Worm (Caenorhabditis elegans) whole organism, L1 larva: ENCODE results near the gene spr-3.

Experiments used
- C04F5.9 ChIP-seq: sonication (generic microtip); optimal IDR thresholded peaks from 2 replicates; lab custom pipeline; 2016; ENCODE audit warnings: missing genetic modification characterization, missing compliant biosample characterization
- C34B4.2 ChIP-seq: sonication (generic microtip); optimal IDR thresholded peaks from 2 replicates; lab custom pipeline; 2017; ENCODE audit warnings: mild to moderate bottlenecking, missing genetic modification characterization, missing compliant biosample characterization
- F16B12.6 ChIP-seq: fragments of 150-350 bp; optimal IDR thresholded peaks from 2 replicates; lab custom pipeline; 2014; ENCODE audit warnings: missing biosample characterization, missing genetic modification characterization
- alr-1 ChIP-seq: fragments of 200-800 bp; sonication (Bioruptor generic); optimal IDR thresholded peaks from 2 replicates; lab custom pipeline; 2018; ENCODE audit warnings: borderline replicate concordance, mild to moderate bottlenecking, missing genetic modification characterization, missing compliant biosample characterization
- blmp-1 ChIP-seq: fragments of 150-350 bp; optimal IDR thresholded peaks from 2 replicates; lab custom pipeline; 2014; ENCODE audit warnings: missing biosample characterization, missing genetic modification characterization
- ceh-63 ChIP-seq: fragments of 200-800 bp; sonication (Bioruptor generic); optimal IDR thresholded peaks from 2 replicates; lab custom pipeline; 2018; ENCODE audit warnings: mild to moderate bottlenecking, missing genetic modification characterization, missing compliant biosample characterization
- ceh-90 ChIP-seq: sonication (generic microtip); optimal IDR thresholded peaks from 2 replicates; lab custom pipeline; 2016; ENCODE audit warnings: missing genetic modification characterization, missing compliant biosample characterization
- dpl-1 ChIP-seq, 3 experiments: fragments of 150-350 bp in 2 of 3; sonication (generic microtip) in 1 of 3; optimal IDR thresholded peaks; 2 replicates each; lab custom pipeline; 2014 to 2017; ENCODE audit warnings: missing biosample characterization in 3 of 3, missing genetic modification characterization in 3 of 3, missing genetic modification reagents in 3 of 3
- dsc-1 ChIP-seq: sonication (generic microtip); optimal IDR thresholded peaks from 2 replicates; lab custom pipeline; 2016; ENCODE audit warnings: mild to moderate bottlenecking, missing genetic modification characterization, missing compliant biosample characterization
- efl-1 ChIP-seq, 4 experiments: fragments of 150-350 bp; optimal IDR thresholded peaks in 3 of 4; peaks in 1 of 4; 1 replicate in 1 of 4; 2 replicates in 3 of 4; lab custom pipeline; 2014; ENCODE audit warnings: missing biosample characterization in 2 of 4, missing genetic modification characterization in 2 of 4, missing genetic modification reagents in 2 of 4
- egl-27 ChIP-seq, 2 experiments: fragments of 150-350 bp in 1 of 2; sonication (generic microtip); optimal IDR thresholded peaks; 3 replicates each; lab custom pipeline; 2017 to 2018; ENCODE audit warnings: missing biosample characterization in 2 of 2, missing genetic modification characterization in 2 of 2, missing genetic modification reagents in 2 of 2
- elt-2 ChIP-seq: sonication (generic microtip); optimal IDR thresholded peaks from 2 replicates; lab custom pipeline; 2016; ENCODE audit warnings: missing genetic modification characterization, mild to moderate bottlenecking, inconsistent platforms, missing compliant biosample characterization, missing genetic modification reagents
- elt-3 ChIP-seq, 6 experiments: fragments of 150-350 bp in 1 of 6; sonication (generic microtip); optimal IDR thresholded peaks; 2 replicates each; lab custom pipeline; 2017 to 2018; ENCODE audit warnings: missing biosample characterization in 6 of 6, missing genetic modification characterization in 6 of 6, inconsistent platforms in 1 of 6
- fkh-10 ChIP-seq: sonication (generic microtip); optimal IDR thresholded peaks from 2 replicates; lab custom pipeline; 2017; ENCODE audit warnings: missing biosample characterization, missing genetic modification reagents, missing genetic modification characterization
- fos-1 ChIP-seq: fragments of 150-350 bp; optimal IDR thresholded peaks from 2 replicates; lab custom pipeline; 2014; ENCODE audit warnings: missing biosample characterization, missing genetic modification characterization
- grh-1 ChIP-seq: fragments of 200-800 bp; sonication (Bioruptor generic); IDR thresholded peaks from 2 replicates; pipeline ENCODE4 v1.3.6; 2022; ENCODE audit warnings: missing genetic modification reagents, missing genetic modification characterization, missing compliant biosample characterization
- hpl-2 ChIP-seq: fragments of 150-350 bp; optimal IDR thresholded peaks from 2 replicates; lab custom pipeline; 2014; ENCODE audit warnings: missing biosample characterization, missing genetic modification reagents, missing genetic modification characterization
- irx-1 ChIP-seq: sonication (generic microtip); optimal IDR thresholded peaks from 2 replicates; lab custom pipeline; 2016; ENCODE audit warnings: missing genetic modification characterization, missing compliant biosample characterization
- jun-1 ChIP-seq: fragments of 150-350 bp; optimal IDR thresholded peaks from 2 replicates; lab custom pipeline; 2014; ENCODE audit warnings: missing biosample characterization, missing genetic modification reagents, missing genetic modification characterization
- lin-35 ChIP-seq, 2 experiments: fragments of 150-350 bp; optimal IDR thresholded peaks; 2 replicates each; lab custom pipeline; 2014; ENCODE audit warnings: missing biosample characterization in 2 of 2, missing genetic modification characterization in 2 of 2, missing genetic modification reagents in 2 of 2
- lsy-2 ChIP-seq, 2 experiments: fragments of 150-350 bp; optimal IDR thresholded peaks; 2 replicates each; lab custom pipeline; 2014; ENCODE audit warnings: missing biosample characterization in 2 of 2, missing genetic modification characterization in 2 of 2
- nhr-19 ChIP-seq: fragments of 200-800 bp; sonication (Bioruptor generic); conservative IDR thresholded peaks from 2 replicates; pipeline ENCODE4 v1.3.6; 2022; ENCODE audit warnings: missing genetic modification characterization, missing compliant biosample characterization
- nhr-20 ChIP-seq: sonication (generic microtip); optimal IDR thresholded peaks from 2 replicates; lab custom pipeline; 2016; ENCODE audit warnings: mild to moderate bottlenecking, missing genetic modification characterization, missing compliant biosample characterization
- nhr-28 ChIP-seq: fragments of 150-350 bp; optimal IDR thresholded peaks from 2 replicates; lab custom pipeline; 2014; ENCODE audit warnings: missing biosample characterization, missing genetic modification characterization
- nhr-85 ChIP-seq: sonication (generic microtip); peaks from one replicate; lab custom pipeline; 2016; ENCODE audit warnings: missing genetic modification characterization, inconsistent platforms, missing compliant biosample characterization
- pax-3 ChIP-seq: fragments of 200-800 bp; sonication (Bioruptor generic); optimal IDR thresholded peaks from 2 replicates; lab custom pipeline; 2018; ENCODE audit warnings: mild to moderate bottlenecking, missing genetic modification characterization, moderate library complexity, missing compliant biosample characterization
- skn-1 ChIP-seq: fragments of 150-350 bp; optimal IDR thresholded peaks from 2 replicates; lab custom pipeline; 2014; ENCODE audit warnings: missing biosample characterization, missing genetic modification characterization
- snpc-4 ChIP-seq: fragments of 150-350 bp; optimal IDR thresholded peaks from 2 replicates; lab custom pipeline; 2014; ENCODE audit warnings: missing biosample characterization, missing genetic modification characterization
- sox-4 ChIP-seq: sonication (generic microtip); optimal IDR thresholded peaks from 2 replicates; lab custom pipeline; 2016; ENCODE audit warnings: missing genetic modification characterization, missing compliant biosample characterization
- sptf-1 ChIP-seq: fragments of 150-350 bp; optimal IDR thresholded peaks from 2 replicates; lab custom pipeline; 2014; ENCODE audit warnings: missing biosample characterization, missing genetic modification characterization
- tbx-2 ChIP-seq: sonication (generic microtip); optimal IDR thresholded peaks from 2 replicates; lab custom pipeline; 2016; ENCODE audit warnings: missing genetic modification characterization, missing compliant biosample characterization
- tlp-1 ChIP-seq: fragments of 150-350 bp; optimal IDR thresholded peaks from 2 replicates; lab custom pipeline; 2014; ENCODE audit warnings: missing biosample characterization, missing genetic modification characterization
- unc-62 ChIP-seq: fragments of 150-350 bp; optimal IDR thresholded peaks from 2 replicates; lab custom pipeline; 2014; ENCODE audit warnings: missing biosample characterization, missing genetic modification reagents, missing genetic modification characterization
- unc-98 ChIP-seq: fragments of 200-800 bp; sonication (Bioruptor generic); IDR thresholded peaks from 2 replicates; pipeline ENCODE4 v1.3.6; 2022; ENCODE audit warnings: missing genetic modification characterization, missing compliant biosample characterization
- xbp-1 ChIP-seq: sonication (generic microtip); optimal IDR thresholded peaks from 2 replicates; lab custom pipeline; 2016; ENCODE audit warnings: missing genetic modification characterization, missing compliant biosample characterization
- zag-1 ChIP-seq: fragments of 150-350 bp; optimal IDR thresholded peaks from 2 replicates; lab custom pipeline; 2014; ENCODE audit warnings: missing biosample characterization, missing genetic modification characterization
- ztf-11 ChIP-seq, 2 experiments: sonication (generic microtip); optimal IDR thresholded peaks; 2 replicates each; lab custom pipeline; 2016 to 2017; ENCODE audit warnings: missing genetic modification characterization in 2 of 2, missing biosample characterization in 1 of 2, missing compliant biosample characterization in 1 of 2

The spr-3 gene

DNA sequence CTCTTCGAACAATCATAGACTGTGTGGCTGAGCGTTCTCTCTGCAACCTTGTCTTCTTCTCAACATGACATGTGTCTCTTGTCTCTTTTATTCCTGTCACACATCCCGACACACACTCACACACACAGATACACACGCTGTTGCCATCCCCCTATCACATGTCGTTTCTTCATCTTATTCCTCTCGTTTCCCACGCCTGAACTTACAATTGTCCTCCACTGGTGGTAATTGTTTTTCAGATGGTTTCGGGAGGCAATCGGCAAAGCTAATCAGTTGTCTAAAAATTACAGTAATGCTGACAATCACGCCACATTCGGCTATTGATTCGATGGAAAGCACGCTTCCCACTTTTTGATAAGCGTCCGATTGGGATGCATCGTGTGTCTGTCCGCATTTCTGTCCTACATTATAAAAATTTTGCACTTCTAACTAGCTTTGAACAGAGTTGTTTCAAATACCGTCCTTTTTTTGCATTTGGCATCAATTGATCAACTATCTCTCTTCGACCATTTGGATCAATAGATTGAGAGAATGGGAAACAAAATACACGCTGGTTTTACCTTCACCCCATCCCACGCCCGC is 18.4 kb downstream of the spr-3 start, which contains the start of gene nhr-35 (continued):
- TF ChIP-seq blmp-1 (tag; lab: Kevin White, UChicago) (peak; percentile 66), dsc-1 (tag; lab: Kevin White, UChicago) (no peak), sptf-1 (tag; lab: Kevin White, UChicago) (no peak), jun-1 (tag; lab: Kevin White, UChicago) (peak; percentile 72), lin-35 (GFP tag; optimal IDR thresholded peaks at IDR 0.05; lab: Kevin White, UChicago) (peak in 1 of 2 experiments; percentile 82), nhr-20 (peak; percentile 97), tlp-1 (tag; lab: Kevin White, UChicago) (no peak), irx-1 (tag; lab: Kevin White, UChicago) (peak; percentile 50), C34B4.2 (no peak), unc-98 (GFP tag; lab: Robert Waterston, UW) (no peak), nhr-85 (tag; lab: Kevin White, UChicago) (peak; percentile 92), hpl-2 (GFP tag; lab: Kevin White, UChicago) (no peak), F16B12.6 (tag; lab: Kevin White, UChicago) (no peak), alr-1 (no peak), ztf-11 (tag; optimal IDR thresholded peaks at IDR 0.05; lab: Kevin White, UChicago) (no peak), nhr-19 (GFP tag; lab: Robert Waterston, UW) (peak; percentile 75), efl-1 (optimal IDR thresholded peaks at IDR 0.05; lab: Kevin White, UChicago) (peak in 1 of 2 experiments; percentile 15), efl-1 (GFP tag; optimal IDR thresholded peaks at IDR 0.05 in 1 of 2; lab: Kevin White, UChicago) (peak; percentile 11 to 55), elt-2 (tag; lab: Kevin White, UChicago) (peak; percentile 85), ceh-63 (GFP tag; lab: Kevin White, UChicago) (no peak), sox-4 (no peak), pax-3 (tag; lab: Kevin White, UChicago) (no peak), unc-62 (no peak), elt-3 (tag; optimal IDR thresholded peaks at IDR 0.05; lab: Kevin White, UChicago) (peak in 5 of 6 experiments; percentile 27 to 84 (median 74)), ceh-90 (tag; lab: Kevin White, UChicago) (no peak), nhr-28 (no peak), zag-1 (tag; lab: Kevin White, UChicago) (no peak), skn-1 (no peak), C04F5.9 (tag; lab: Kevin White, UChicago) (no peak), grh-1 (GFP tag; lab: Robert Waterston, UW) (no peak), snpc-4 (tag; lab: Kevin White, UChicago) (no peak), tbx-2 (tag; lab: Kevin White, UChicago) (peak; percentile 66), fos-1 (tag; lab: Kevin White, UChicago) (no peak)

DNA sequence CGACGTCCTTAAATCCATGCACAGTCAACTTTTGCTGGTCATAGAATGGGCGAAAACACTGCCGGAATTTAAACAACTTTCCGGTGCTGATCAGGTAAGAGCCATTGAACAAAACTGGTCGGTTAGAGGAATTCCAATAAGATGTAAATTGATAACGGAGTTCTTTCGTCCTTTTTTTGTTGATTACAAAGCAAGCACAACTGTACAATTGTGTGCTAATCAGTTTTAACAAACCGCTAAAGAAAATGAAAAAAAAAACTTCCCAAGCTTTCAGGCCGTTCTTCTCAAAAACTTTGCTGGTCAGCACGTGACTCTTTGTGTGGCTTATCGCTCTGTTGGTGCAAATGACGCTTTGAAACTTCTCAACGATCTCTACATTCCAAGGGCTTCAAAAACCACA is 20.2 kb downstream of the spr-3 start:
- TF ChIP-seq efl-1 (optimal IDR thresholded peaks at IDR 0.05; lab: Kevin White, UChicago) (no peak), efl-1 (GFP tag; optimal IDR thresholded peaks at IDR 0.05 in 1 of 2; lab: Kevin White, UChicago) (peak in 1 of 2 experiments; percentile 67), tlp-1 (tag; lab: Kevin White, UChicago) (no peak), elt-2 (tag; lab: Kevin White, UChicago) (peak; percentile 34)
- TF ChIP-seq, all 84 proteins: peak for 2

DNA sequence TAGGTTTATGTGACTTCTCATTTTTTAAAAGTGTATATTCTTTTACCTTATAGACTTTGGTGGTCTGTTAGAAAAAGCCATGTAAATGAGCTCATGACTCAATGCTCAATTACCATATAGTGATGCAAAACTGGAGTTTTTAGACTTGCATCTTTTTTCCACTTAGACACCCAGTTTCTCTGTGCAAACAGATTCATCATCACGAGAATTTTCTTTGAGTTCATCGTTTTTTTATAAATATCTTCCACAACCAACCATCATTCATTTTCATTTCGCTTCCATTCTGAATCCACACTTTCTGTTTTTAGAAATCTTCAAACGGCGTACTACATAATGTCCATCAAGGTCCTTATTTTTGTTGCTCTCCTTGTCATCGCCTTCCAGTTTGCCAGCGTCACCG is 30.6 kb downstream of the spr-3 start, which contains the start of gene C07A12.2:
Gene C07A12.2 (plus strand): TSS at position 301 of the 400 bp plus-strand sequence.
- TF ChIP-seq fkh-10 (GFP tag; lab: Kevin White, UChicago) (no peak), dpl-1 (GFP tag; optimal IDR thresholded peaks at IDR 0.05; lab: Kevin White, UChicago) (no peak), jun-1 (tag; lab: Kevin White, UChicago) (no peak), egl-27 (tag; optimal IDR thresholded peaks at IDR 0.05; lab: Kevin White, UChicago) (no peak), elt-2 (tag; lab: Kevin White, UChicago) (no peak), lsy-2 (tag; optimal IDR thresholded peaks at IDR 0.05; lab: Kevin White, UChicago) (no peak), xbp-1 (tag; lab: Kevin White, UChicago) (no peak)
